Worm (Caenorhabditis elegans): ENCODE measurements around the gene appg-1.

ce11 chrII:10315252-10315651 is 10.6 kb upstream of the appg-1 start, which contains the start of gene idpp-8:
- TF ChIP-seq pha-4 (tag; optimal IDR thresholded peaks at IDR 0.05) = no peak
- no peak for TF ChIP-seq sea-2 (GFP tag; optimal IDR thresholded peaks at IDR 0.05)
- TF ChIP-seq ztf-11 (tag; optimal IDR thresholded peaks at IDR 0.05) = no peak
- TF ChIP-seq elt-3 (tag; optimal IDR thresholded peaks at IDR 0.05) = no peak
- TF ChIP-seq aly-2 (tag; optimal IDR thresholded peaks at IDR 0.05) = no peak
- TF ChIP-seq fos-1 (tag; optimal IDR thresholded peaks at IDR 0.05) = no peak
